Worm (Caenorhabditis elegans) whole organism, L2 larva: ENCODE data around the gene F58D2.4.

ENCODE experiments used
- elt-3 ChIP-seq: sonication (generic microtip); optimal IDR thresholded peaks from 2 replicates; lab custom pipeline; 2017; ENCODE audit warnings: missing biosample characterization, missing genetic modification characterization
- fos-1 ChIP-seq: fragments of 150-350 bp; optimal IDR thresholded peaks from 2 replicates; lab custom pipeline; 2014; ENCODE audit warnings: missing biosample characterization, missing genetic modification characterization
- lin-13 ChIP-seq: fragments of 150-350 bp; optimal IDR thresholded peaks from 2 replicates; lab custom pipeline; 2014; ENCODE audit warnings: missing biosample characterization, missing genetic modification reagents, missing genetic modification characterization
- nhr-237 ChIP-seq: fragments of 150-350 bp; optimal IDR thresholded peaks from 2 replicates; lab custom pipeline; 2014; ENCODE audit warnings: missing biosample characterization, missing genetic modification characterization
- skn-1 ChIP-seq: sonication (generic microtip); optimal IDR thresholded peaks from 2 replicates; lab custom pipeline; 2017; ENCODE audit warnings: missing biosample characterization, missing genetic modification characterization

- no peak for TF ChIP-seq nhr-237 (tag; lab: Kevin White, UChicago)
- TF ChIP-seq skn-1 (tag; lab: Kevin White, UChicago), result no peak
- no peak for TF ChIP-seq lin-13
- no peak for TF ChIP-seq elt-3 (tag; lab: Kevin White, UChicago)
- no peak for TF ChIP-seq fos-1 (tag; lab: Kevin White, UChicago)
These were observed 15.2 kb upstream of the F58D2.4 start, which contains the start of gene ced-3 for ce11 chrIV:13204037-13204436.
